Worm (Caenorhabditis elegans) whole organism, young adult: ENCODE results near the gene klp-11.

ENCODE experiments used
- B0019.2 ChIP-seq: fragments of 200-800 bp; sonication (Bioruptor generic); conservative IDR thresholded peaks from 2 replicates; pipeline ENCODE4 v1.3.6; 2022; ENCODE audit warnings: missing genetic modification reagents, missing genetic modification characterization, missing compliant biosample characterization
- B0261.1 ChIP-seq: sonication (generic microtip); optimal IDR thresholded peaks from 2 replicates; lab custom pipeline; 2016; ENCODE audit warnings: mild to moderate bottlenecking, missing genetic modification characterization, moderate library complexity, missing compliant biosample characterization
- F49E8.2 ChIP-seq: sonication (generic microtip); optimal IDR thresholded peaks from 3 replicates; lab custom pipeline; 2017; ENCODE audit warnings: missing genetic modification characterization, mild to moderate bottlenecking, missing compliant biosample characterization, antibody characterized with exemption, moderate library complexity; ENCODE audit not compliant: insufficient read depth
- F57A8.1 ChIP-seq: fragments of 200-800 bp; sonication (Bioruptor generic); optimal IDR thresholded peaks from 2 replicates; lab custom pipeline; 2018; ENCODE audit warnings: mild to moderate bottlenecking, missing genetic modification characterization, moderate library complexity, missing compliant biosample characterization
- T26A5.8 ChIP-seq: sonication (generic microtip); optimal IDR thresholded peaks from 2 replicates; lab custom pipeline; 2016; ENCODE audit warnings: missing genetic modification characterization, missing compliant biosample characterization
- Y79H2A.3 ChIP-seq: fragments of 200-800 bp; sonication (Bioruptor generic); conservative IDR thresholded peaks from 2 replicates; pipeline ENCODE4 v1.3.6; 2022; ENCODE audit warnings: missing genetic modification reagents, missing genetic modification characterization, missing compliant biosample characterization
- Y95B8A.8 ChIP-seq: fragments of 200-800 bp; sonication (Bioruptor generic); IDR thresholded peaks from 2 replicates; pipeline ENCODE4 v1.3.6; 2022; ENCODE audit warnings: missing genetic modification reagents, missing genetic modification characterization, missing compliant biosample characterization
- ZK185.1 ChIP-seq: sonication (generic microtip); optimal IDR thresholded peaks from 2 replicates; lab custom pipeline; 2016; ENCODE audit warnings: mild to moderate bottlenecking, missing genetic modification characterization, missing compliant biosample characterization; ENCODE audit not compliant: poor library complexity, severe bottlenecking
- athp-1 ChIP-seq: sonication (generic microtip); optimal IDR thresholded peaks from 2 replicates; lab custom pipeline; 2017; ENCODE audit warnings: mild to moderate bottlenecking, missing genetic modification characterization, missing compliant biosample characterization
- attf-5 ChIP-seq: fragments of 200-800 bp; sonication (Bioruptor generic); optimal IDR thresholded peaks from 2 replicates; lab custom pipeline; 2018; ENCODE audit warnings: mild to moderate bottlenecking, missing genetic modification characterization, missing compliant biosample characterization
- bed-1 ChIP-seq: fragments of 200-800 bp; sonication (Bioruptor generic); IDR thresholded peaks from 2 replicates; pipeline ENCODE4 v1.3.6; 2022; ENCODE audit warnings: missing genetic modification reagents, missing genetic modification characterization, missing compliant biosample characterization
- cebp-2 ChIP-seq: fragments of 200-800 bp; sonication (Bioruptor generic); IDR thresholded peaks from 2 replicates; pipeline ENCODE4 v1.3.6; 2022; ENCODE audit warnings: missing genetic modification characterization, missing compliant biosample characterization
- ceh-100 ChIP-seq: fragments of 200-800 bp; sonication (Bioruptor generic); IDR thresholded peaks from 2 replicates; pipeline ENCODE4 v1.3.6; 2022; ENCODE audit warnings: missing genetic modification reagents, missing genetic modification characterization, missing compliant biosample characterization
- ceh-27 ChIP-seq: fragments of 200-800 bp; sonication (Bioruptor generic); optimal IDR thresholded peaks from 2 replicates; lab custom pipeline; 2018; ENCODE audit warnings: mild to moderate bottlenecking, missing genetic modification characterization, moderate library complexity, missing compliant biosample characterization
- ceh-91 ChIP-seq: fragments of 200-800 bp; sonication (Bioruptor generic); IDR thresholded peaks from 2 replicates; pipeline ENCODE4 v1.3.6; 2022; ENCODE audit warnings: missing genetic modification reagents, missing genetic modification characterization, missing compliant biosample characterization
- die-1 ChIP-seq: sonication (generic microtip); optimal IDR thresholded peaks from 2 replicates; lab custom pipeline; 2016; ENCODE audit warnings: missing genotype, mild to moderate bottlenecking, missing genetic modification characterization, missing compliant biosample characterization
- dox-1 ChIP-seq: fragments of 200-800 bp; sonication (Bioruptor generic); IDR thresholded peaks from 2 replicates; pipeline ENCODE4 v1.3.6; 2022; ENCODE audit warnings: missing genetic modification reagents, missing genetic modification characterization, missing compliant biosample characterization
- dpff-1 ChIP-seq: sonication (generic microtip); optimal IDR thresholded peaks from 2 replicates; lab custom pipeline; 2017; ENCODE audit warnings: mild to moderate bottlenecking, missing genetic modification characterization, missing compliant biosample characterization
- efl-1 ChIP-seq: fragments of 150-350 bp; optimal IDR thresholded peaks from 2 replicates; lab custom pipeline; 2014; ENCODE audit warnings: missing biosample characterization, missing genetic modification reagents, missing genetic modification characterization
- egrh-3 ChIP-seq: fragments of 200-800 bp; sonication (Bioruptor generic); IDR thresholded peaks from 2 replicates; pipeline ENCODE4 v1.3.6; 2022; ENCODE audit warnings: missing genetic modification reagents, missing genetic modification characterization, missing compliant biosample characterization
- fkh-3 ChIP-seq: sonication (generic microtip); optimal IDR thresholded peaks from 2 replicates; lab custom pipeline; 2016; ENCODE audit warnings: mild to moderate bottlenecking, missing genetic modification characterization, missing compliant biosample characterization
- gei-17 ChIP-seq: fragments of 200-800 bp; sonication (Bioruptor generic); optimal IDR thresholded peaks from 2 replicates; lab custom pipeline; 2018; ENCODE audit warnings: mild to moderate bottlenecking, missing genetic modification characterization, missing compliant biosample characterization
- him-1 ChIP-seq: sonication (generic microtip); optimal IDR thresholded peaks from 2 replicates; lab custom pipeline; 2016; ENCODE audit warnings: missing genotype, missing genetic modification reagents, missing genetic modification characterization, missing compliant biosample characterization
- hlh-12 ChIP-seq: sonication (generic microtip); optimal IDR thresholded peaks from 2 replicates; lab custom pipeline; 2016; ENCODE audit warnings: missing genetic modification characterization, missing compliant biosample characterization
- hlh-26 ChIP-seq: fragments of 200-800 bp; sonication (Bioruptor generic); conservative IDR thresholded peaks from 2 replicates; pipeline ENCODE4 v1.3.6; 2022; ENCODE audit warnings: missing genetic modification reagents, missing genetic modification characterization, missing compliant biosample characterization
- hmg-1.2 ChIP-seq: fragments of 200-800 bp; sonication (Bioruptor generic); IDR thresholded peaks from 2 replicates; pipeline ENCODE4 v1.3.6; 2022; ENCODE audit warnings: missing genetic modification reagents, missing genetic modification characterization, missing compliant biosample characterization
- hmg-20 ChIP-seq: fragments of 200-800 bp; sonication (Bioruptor generic); IDR thresholded peaks from 2 replicates; pipeline ENCODE4 v1.3.6; 2022; ENCODE audit warnings: missing genetic modification reagents, missing genetic modification characterization, missing compliant biosample characterization
- hrde-1 ChIP-seq: sonication (generic microtip); optimal IDR thresholded peaks from 2 replicates; lab custom pipeline; 2016; ENCODE audit warnings: missing genetic modification characterization, mild to moderate bottlenecking, missing compliant biosample characterization, moderate library complexity, missing genotype, missing genetic modification reagents, borderline replicate concordance
- hsf-1 ChIP-seq: fragments of 200-800 bp; sonication (Bioruptor generic); IDR thresholded peaks from 2 replicates; pipeline ENCODE4 v1.3.6; 2022; ENCODE audit warnings: missing genetic modification reagents, missing genetic modification characterization, missing compliant biosample characterization
- lin-35 ChIP-seq, 3 experiments: fragments of 150-350 bp in 2 of 3; sonication (generic microtip) in 1 of 3; optimal IDR thresholded peaks; 2 replicates each; lab custom pipeline; 2014 to 2018; ENCODE audit warnings: missing biosample characterization in 3 of 3, missing genetic modification characterization in 3 of 3, missing genetic modification reagents in 3 of 3
- lin-40 ChIP-seq: sonication (generic microtip); optimal IDR thresholded peaks from 2 replicates; lab custom pipeline; 2016; ENCODE audit warnings: missing genetic modification characterization, mild to moderate bottlenecking, missing compliant biosample characterization, missing genotype, missing genetic modification reagents
- lsl-1 ChIP-seq: fragments of 200-800 bp; sonication (Bioruptor generic); optimal IDR thresholded peaks from 2 replicates; lab custom pipeline; 2018; ENCODE audit warnings: mild to moderate bottlenecking, missing genetic modification characterization, moderate library complexity, missing compliant biosample characterization
- madf-8 ChIP-seq: fragments of 200-800 bp; sonication (Bioruptor generic); conservative IDR thresholded peaks from 2 replicates; pipeline ENCODE4 v1.3.6; 2022; ENCODE audit warnings: missing genetic modification reagents, missing genetic modification characterization, missing compliant biosample characterization
- mcd-1 ChIP-seq: fragments of 200-800 bp; sonication (Bioruptor generic); IDR thresholded peaks from 2 replicates; pipeline ENCODE4 v1.3.6; 2022; ENCODE audit warnings: missing genetic modification reagents, missing genetic modification characterization, missing compliant biosample characterization
- mxl-1 ChIP-seq: sonication (generic microtip); optimal IDR thresholded peaks from 2 replicates; lab custom pipeline; 2016; ENCODE audit warnings: missing genetic modification characterization, missing compliant biosample characterization
- nhr-179 ChIP-seq: sonication (generic microtip); optimal IDR thresholded peaks from 2 replicates; lab custom pipeline; 2016; ENCODE audit warnings: mild to moderate bottlenecking, missing genetic modification characterization, missing compliant biosample characterization
- pbrm-1 ChIP-seq: fragments of 200-800 bp; sonication (Bioruptor generic); IDR thresholded peaks from 2 replicates; pipeline ENCODE4 v1.3.6; 2022; ENCODE audit warnings: missing genetic modification reagents, missing genetic modification characterization, missing compliant biosample characterization
- rcor-1 ChIP-seq: fragments of 200-800 bp; sonication (Bioruptor generic); IDR thresholded peaks from 2 replicates; pipeline ENCODE4 v1.3.6; 2022; ENCODE audit warnings: missing genetic modification reagents, missing genetic modification characterization, missing compliant biosample characterization
- rpc-1 ChIP-seq, 2 experiments: fragments of 150-350 bp in 1 of 2; sonication (generic microtip) in 1 of 2; optimal IDR thresholded peaks; 2 replicates each; lab custom pipeline; 2014 to 2018; ENCODE audit warnings: missing biosample characterization in 1 of 2, missing genetic modification characterization in 1 of 2, missing genetic modification reagents in 1 of 2, missing genotype in 1 of 2
- sptf-2 ChIP-seq: fragments of 200-800 bp; sonication (Bioruptor generic); optimal IDR thresholded peaks from 2 replicates; lab custom pipeline; 2018; ENCODE audit warnings: mild to moderate bottlenecking, missing genetic modification characterization, missing compliant biosample characterization
- tbp1 ChIP-seq: fragments of 200-800 bp; sonication (Bioruptor generic); optimal IDR thresholded peaks from 2 replicates; lab custom pipeline; 2018; ENCODE audit warnings: mild to moderate bottlenecking, missing genetic modification characterization, missing compliant biosample characterization
- xnd-1 ChIP-seq: sonication (generic microtip); optimal IDR thresholded peaks from 2 replicates; lab custom pipeline; 2016; ENCODE audit warnings: missing genotype, missing genetic modification reagents, missing genetic modification characterization, missing compliant biosample characterization
- zim-3 ChIP-seq: sonication (generic microtip); optimal IDR thresholded peaks from 2 replicates; lab custom pipeline; 2017; ENCODE audit warnings: mild to moderate bottlenecking, missing genetic modification characterization, moderate library complexity, missing compliant biosample characterization
- ztf-18 ChIP-seq: sonication (generic microtip); optimal IDR thresholded peaks from 2 replicates; lab custom pipeline; 2016; ENCODE audit warnings: missing genotype, mild to moderate bottlenecking, missing genetic modification characterization, missing compliant biosample characterization
- ztf-22 ChIP-seq: fragments of 200-800 bp; sonication (Bioruptor generic); optimal IDR thresholded peaks from 2 replicates; lab custom pipeline; 2018; ENCODE audit warnings: mild to moderate bottlenecking, missing genetic modification characterization, moderate library complexity, missing compliant biosample characterization
- ztf-25 ChIP-seq: fragments of 200-800 bp; sonication (Bioruptor generic); IDR thresholded peaks from 2 replicates; pipeline ENCODE4 v1.3.6; 2022; ENCODE audit warnings: missing genetic modification reagents, missing genetic modification characterization, missing compliant biosample characterization
- ztf-26 ChIP-seq: sonication (generic microtip); optimal IDR thresholded peaks from 2 replicates; lab custom pipeline; 2017; ENCODE audit warnings: missing genetic modification characterization, missing compliant biosample characterization
- ztf-28 ChIP-seq: fragments of 200-800 bp; sonication (Bioruptor generic); IDR thresholded peaks from 2 replicates; pipeline ENCODE4 v1.3.6; 2022; ENCODE audit warnings: missing genetic modification reagents, missing genetic modification characterization, missing compliant biosample characterization
- ztf-3 ChIP-seq: fragments of 200-800 bp; sonication (Bioruptor generic); optimal IDR thresholded peaks from 2 replicates; lab custom pipeline; 2018; ENCODE audit warnings: mild to moderate bottlenecking, missing genetic modification characterization, missing compliant biosample characterization

Gene klp-11

ce11 chrIV:8752492-8752891, 9.4 kb downstream of the klp-11 start (continued):
- TF ChIP-seq athp-1 (tag; lab: Kevin White, UChicago), result peak; percentile 28
- no peak for TF ChIP-seq gei-17 (GFP tag; lab: Kevin White, UChicago)
- no peak for TF ChIP-seq lin-35 (GFP tag; optimal IDR thresholded peaks at IDR 0.05; lab: Kevin White, UChicago)
- TF ChIP-seq Y79H2A.3 (GFP tag; lab: Robert Waterston, UW), result no peak
- no peak for TF ChIP-seq B0261.1 (tag; lab: Kevin White, UChicago)
- TF ChIP-seq rpc-1 (optimal IDR thresholded peaks at IDR 0.05; lab: Kevin White, UChicago), result no peak
- no peak for TF ChIP-seq rpc-1 (tag; optimal IDR thresholded peaks at IDR 0.05; lab: Kevin White, UChicago)
- TF ChIP-seq cebp-2, result no peak
- TF ChIP-seq rcor-1 (GFP tag; lab: Robert Waterston, UW), result no peak
- 0 out of 2 replicates have a peak, but pooled peaks have one; percentile 21 for TF ChIP-seq hmg-1.2 (GFP tag; lab: Robert Waterston, UW)
- no peak for TF ChIP-seq nhr-179 (tag; lab: Kevin White, UChicago)
- TF ChIP-seq efl-1, result no peak
- TF ChIP-seq ztf-26 (tag; lab: Kevin White, UChicago), result no peak
- TF ChIP-seq ztf-22 (GFP tag; lab: Kevin White, UChicago), result no peak
- TF ChIP-seq pbrm-1, result no peak
- no peak for TF ChIP-seq ztf-3 (GFP tag; lab: Kevin White, UChicago)
- TF ChIP-seq hsf-1 (GFP tag; lab: Robert Waterston, UW), result 0 out of 2 replicates have a peak, but pooled peaks have one; percentile 26
- TF ChIP-seq die-1, result no peak
- no peak for TF ChIP-seq him-1 (tag; lab: Kevin White, UChicago)
- no peak for TF ChIP-seq mxl-1 (tag; lab: Kevin White, UChicago)
- TF ChIP-seq mcd-1 (GFP tag; lab: Robert Waterston, UW), result no peak
- TF ChIP-seq dpff-1, result no peak
- TF ChIP-seq zim-3 (tag; lab: Kevin White, UChicago), result no peak
- TF ChIP-seq ceh-91, result no peak
- no peak for TF ChIP-seq hmg-20 (GFP tag; lab: Robert Waterston, UW)
- no peak for TF ChIP-seq ZK185.1 (tag; lab: Kevin White, UChicago)
- no peak for TF ChIP-seq T26A5.8 (tag; lab: Kevin White, UChicago)
- no peak for TF ChIP-seq ceh-27
- TF ChIP-seq F49E8.2 (tag; lab: Kevin White, UChicago), result no peak
- TF ChIP-seq hrde-1 (tag; lab: Kevin White, UChicago), result no peak
- no peak for TF ChIP-seq sptf-2 (GFP tag; lab: Kevin White, UChicago)
- no peak for TF ChIP-seq hlh-12
- peak; percentile 24 for TF ChIP-seq tbp1 (GFP tag; lab: Kevin White, UChicago)
- TF ChIP-seq ztf-18 (tag; lab: Kevin White, UChicago), result peak; percentile 11
- no peak for TF ChIP-seq fkh-3
- TF ChIP-seq bed-1 (GFP tag; lab: Robert Waterston, UW), result no peak
- no peak for TF ChIP-seq egrh-3 (GFP tag; lab: Robert Waterston, UW)
- no peak for TF ChIP-seq hlh-26 (GFP tag; lab: Robert Waterston, UW)
- TF ChIP-seq attf-5 (GFP tag; lab: Kevin White, UChicago), result no peak
- no peak for TF ChIP-seq ztf-28
- no peak for TF ChIP-seq F57A8.1 (GFP tag; lab: Kevin White, UChicago)
- TF ChIP-seq B0019.2, result no peak
- TF ChIP-seq ceh-100 (GFP tag; lab: Robert Waterston, UW), result no peak
- no peak for TF ChIP-seq dox-1 (GFP tag; lab: Robert Waterston, UW)
- TF ChIP-seq madf-8 (GFP tag; lab: Robert Waterston, UW), result no peak
- peak; percentile 1 for TF ChIP-seq xnd-1 (tag; lab: Kevin White, UChicago)
- TF ChIP-seq lin-40 (tag; lab: Kevin White, UChicago), result no peak
- no peak for TF ChIP-seq lsl-1 (GFP tag; lab: Kevin White, UChicago)
- 0 out of 2 replicates have a peak, but pooled peaks have one; percentile 8 for TF ChIP-seq Y95B8A.8
- no peak for TF ChIP-seq ztf-25 (GFP tag; lab: Robert Waterston, UW)
